Fruit fly (Drosophila melanogaster): ENCODE measurements around the gene phol.

phol gene

dm6 chr3L:9431848-9432623, 24.0 kb downstream of the phol start:
- TF ChIP-seq CTCF (optimal IDR thresholded peaks at IDR 0.05): no peak
- no peak for TF ChIP-seq CG8478 (optimal IDR thresholded peaks at IDR 0.05)

- no peak for TF ChIP-seq CTCF (optimal IDR thresholded peaks at IDR 0.05)
- no peak for TF ChIP-seq CG8478 (optimal IDR thresholded peaks at IDR 0.05)
Measured at dm6 chr3L:9430608-9430952, 25.5 kb downstream of the phol start.

- no peak for TF ChIP-seq CG8478 (optimal IDR thresholded peaks at IDR 0.05)
- TF ChIP-seq CTCF (optimal IDR thresholded peaks at IDR 0.05): peak; percentile 42 to 64
Measured at dm6 chr3L:9429665-9430607, 26.1 kb downstream of the phol start, which contains the start of the genes RpS17 and MTF-1. Gene RpS17, minus strand, starts transcription at chr3L:9429821. Gene MTF-1, plus strand, starts transcription at chr3L:9430312.

- TF ChIP-seq CG8478 (optimal IDR thresholded peaks at IDR 0.05) (no peak), CTCF (optimal IDR thresholded peaks at IDR 0.05) (peak; percentile 11 to 53)
Measured at dm6 chr3L:9426656-9427294, 29.3 kb downstream of the phol start, which contains the start of the genes Atat and Shc. Gene Atat, minus strand, starts transcription at chr3L:9426758. Gene Shc, plus strand, starts transcription at chr3L:9427010.

dm6 chr3L:9425838-9426237, 30.2 kb downstream of the phol start:
- TF ChIP-seq CTCF (optimal IDR thresholded peaks at IDR 0.05): no peak
- no peak for TF ChIP-seq CG8478 (optimal IDR thresholded peaks at IDR 0.05)

dm6 chr3L:9424528-9424911, 31.6 kb downstream of the phol start:
- no peak for TF ChIP-seq CG8478 (optimal IDR thresholded peaks at IDR 0.05)
- TF ChIP-seq CTCF (optimal IDR thresholded peaks at IDR 0.05): no peak

dm6 chr3L:9423757-9424527, 32.1 kb downstream of the phol start:
- TF ChIP-seq CTCF (optimal IDR thresholded peaks at IDR 0.05) (no peak), CG8478 (optimal IDR thresholded peaks at IDR 0.05) (no peak)

dm6 chr3L:9422636-9423419, 33.3 kb downstream of the phol start, which contains the start of gene aay:
Gene aay, plus strand, starts transcription at chr3L:9423253.
- no peak for TF ChIP-seq CTCF (optimal IDR thresholded peaks at IDR 0.05)
- no peak for TF ChIP-seq CG8478 (optimal IDR thresholded peaks at IDR 0.05)

- TF ChIP-seq CTCF (optimal IDR thresholded peaks at IDR 0.05) (no peak), CG8478 (optimal IDR thresholded peaks at IDR 0.05) (no peak)
Measured at dm6 chr3L:9422135-9422534, 33.9 kb downstream of the phol start.

dm6 chr3L:9421621-9422020, 34.5 kb downstream of the phol start:
- TF ChIP-seq CG8478 (optimal IDR thresholded peaks at IDR 0.05) (no peak), CTCF (optimal IDR thresholded peaks at IDR 0.05) (no peak)

- TF ChIP-seq CG8478 (optimal IDR thresholded peaks at IDR 0.05) (no peak), CTCF (optimal IDR thresholded peaks at IDR 0.05) (no peak)
Measured at dm6 chr3L:9420819-9421130, 35.3 kb downstream of the phol start.

dm6 chr3L:9420054-9420818, 35.8 kb downstream of the phol start:
- no peak for TF ChIP-seq CG8478 (optimal IDR thresholded peaks at IDR 0.05)
- TF ChIP-seq CTCF (optimal IDR thresholded peaks at IDR 0.05): no peak

- TF ChIP-seq CTCF (optimal IDR thresholded peaks at IDR 0.05) (no peak), CG8478 (optimal IDR thresholded peaks at IDR 0.05) (no peak)
Measured at dm6 chr3L:9419328-9419727, 36.8 kb downstream of the phol start.

All from S2 (cell line).